Worm (Caenorhabditis elegans): Measurements from ENCODE around the gene C05C12.6.

DNA sequence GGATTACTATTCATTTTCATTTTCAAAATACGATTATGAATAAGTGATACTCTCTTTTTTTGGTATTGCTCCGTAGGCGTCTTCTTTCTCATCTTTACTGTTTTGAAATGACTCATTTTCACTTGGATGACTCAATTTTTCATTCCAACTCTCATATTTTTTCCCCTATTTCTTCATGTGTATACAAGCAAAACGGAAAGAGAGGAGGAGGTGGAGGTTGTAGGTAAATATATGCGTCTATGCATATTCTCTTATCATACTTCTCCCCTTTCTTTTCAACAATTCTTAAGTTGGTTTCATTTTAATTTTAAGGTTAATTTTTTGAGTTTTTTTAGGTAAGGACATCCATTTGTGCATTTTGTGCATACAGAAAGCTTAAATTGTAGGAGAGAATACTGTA is 44.8 kb upstream of the C05C12.6 start:
- no peak for TF ChIP-seq lin-11 (tag; optimal IDR thresholded peaks at IDR 0.05)
- no peak for TF ChIP-seq F13H6.1 (tag; optimal IDR thresholded peaks at IDR 0.05)
- no peak for TF ChIP-seq ztf-4 (tag; optimal IDR thresholded peaks at IDR 0.05)
- no peak for TF ChIP-seq skn-1 (tag; optimal IDR thresholded peaks at IDR 0.05)
- no peak for TF ChIP-seq mdl-1 (tag; optimal IDR thresholded peaks at IDR 0.05)
- no peak for TF ChIP-seq ama-1 (optimal IDR thresholded peaks at IDR 0.05)
- TF ChIP-seq nhr-25 (tag; optimal IDR thresholded peaks at IDR 0.05), result no peak
- no peak for TF ChIP-seq nhr-129 (tag; optimal IDR thresholded peaks at IDR 0.05)
- TF ChIP-seq snpc-4 (tag; optimal IDR thresholded peaks at IDR 0.05), result no peak
